Fruit fly (Drosophila melanogaster) whole organism, embryonic: ENCODE results near the gene CG6048.

Source experiments
- Aef1 ChIP-seq: fragments of 200-800 bp; sonication (Bioruptor generic); IDR thresholded peaks from 3 replicates; pipeline ENCODE4 v1.3.6; 2022; ENCODE audit warnings: missing biosample characterization, missing genetic modification characterization
- Blimp-1 ChIP-seq: fragments of 200-800 bp; sonication (Bioruptor generic); optimal IDR thresholded peaks from 3 replicates; lab custom pipeline; 2018; ENCODE audit warnings: missing biosample characterization, missing genetic modification characterization, mild to moderate bottlenecking, moderate library complexity, missing genetic modification reagents
- BtbVII ChIP-seq: fragments of 200-800 bp; sonication (Bioruptor generic); optimal IDR thresholded peaks from 3 replicates; lab custom pipeline; 2017; ENCODE audit warnings: missing biosample characterization, mild to moderate bottlenecking, missing genetic modification characterization
- CG10462 ChIP-seq: fragments of 200-800 bp; sonication (Bioruptor generic); optimal IDR thresholded peaks from 2 replicates; lab custom pipeline; 2016; ENCODE audit warnings: missing biosample characterization, missing genetic modification characterization
- CG11695 ChIP-seq: fragments of 200-800 bp; sonication (Bioruptor generic); IDR thresholded peaks from 3 replicates; pipeline ENCODE4 v1.3.6; 2022; ENCODE audit warnings: missing biosample characterization, missing genetic modification characterization
- CG12071 ChIP-seq: fragments of 200-800 bp; sonication (Bioruptor generic); optimal IDR thresholded peaks from 3 replicates; lab custom pipeline; 2018; ENCODE audit warnings: missing biosample characterization, mild to moderate bottlenecking, missing genetic modification characterization
- CG13123 ChIP-seq: fragments of 200-800 bp; sonication (Bioruptor generic); optimal IDR thresholded peaks from 2 replicates; lab custom pipeline; 2016; ENCODE audit warnings: missing biosample characterization, missing genetic modification characterization
- CG13775 ChIP-seq: fragments of 200-800 bp; sonication (Bioruptor generic); optimal IDR thresholded peaks from 3 replicates; lab custom pipeline; 2017; ENCODE audit warnings: missing biosample characterization, mild to moderate bottlenecking, missing genetic modification characterization
- CG17328 ChIP-seq: fragments of 200-800 bp; sonication (Bioruptor generic); IDR thresholded peaks from 2 replicates; pipeline ENCODE4 v1.3.6; 2022; ENCODE audit warnings: missing biosample characterization, missing genetic modification characterization
- CG18764 ChIP-seq: fragments of 200-800 bp; sonication (Bioruptor generic); optimal IDR thresholded peaks from 3 replicates; lab custom pipeline; 2016; ENCODE audit warnings: missing biosample characterization, missing genetic modification characterization
- CG2116 ChIP-seq: fragments of 200-800 bp; sonication (Bioruptor generic); optimal IDR thresholded peaks from 3 replicates; lab custom pipeline; 2018; ENCODE audit warnings: missing biosample characterization, mild to moderate bottlenecking, missing genetic modification characterization
- CG3163 ChIP-seq: fragments of 200-800 bp; sonication (Bioruptor generic); optimal IDR thresholded peaks from 3 replicates; lab custom pipeline; 2016; ENCODE audit warnings: missing biosample characterization, missing genetic modification characterization
- CG34376 ChIP-seq: fragments of 200-800 bp; sonication (Bioruptor generic); optimal IDR thresholded peaks from 2 replicates; lab custom pipeline; 2018; ENCODE audit warnings: missing biosample characterization, mild to moderate bottlenecking, missing genetic modification characterization
- CG4404 ChIP-seq: fragments of 200-800 bp; sonication (Bioruptor generic); IDR thresholded peaks from 2 replicates; pipeline ENCODE4 v1.3.6; 2022; ENCODE audit warnings: missing biosample characterization, missing genetic modification characterization
- CG6683 ChIP-seq: fragments of 200-800 bp; sonication (Bioruptor generic); optimal IDR thresholded peaks from 2 replicates; lab custom pipeline; 2017; ENCODE audit warnings: missing biosample characterization, mild to moderate bottlenecking, missing genetic modification characterization, missing genetic modification reagents
- CG6854 ChIP-seq: fragments of 200-800 bp; sonication (Bioruptor generic); optimal IDR thresholded peaks from 3 replicates; lab custom pipeline; 2017; ENCODE audit warnings: missing biosample characterization, mild to moderate bottlenecking, missing genetic modification characterization
- CG7372 ChIP-seq: fragments of 200-800 bp; sonication (Bioruptor generic); IDR thresholded peaks from 2 replicates; pipeline ENCODE4 v1.3.6; 2022; ENCODE audit warnings: missing biosample characterization, missing genetic modification characterization
- CG7745 ChIP-seq: fragments of 200-800 bp; sonication (Bioruptor generic); optimal IDR thresholded peaks from 2 replicates; lab custom pipeline; 2018; ENCODE audit warnings: missing biosample characterization, mild to moderate bottlenecking, missing genetic modification characterization, moderate library complexity
- CG7839 ChIP-seq: fragments of 200-800 bp; sonication (Bioruptor generic); optimal IDR thresholded peaks from 3 replicates; lab custom pipeline; 2018; ENCODE audit warnings: missing biosample characterization, mild to moderate bottlenecking, missing genetic modification characterization, moderate library complexity
- CG8388 ChIP-seq: fragments of 200-800 bp; sonication (Bioruptor generic); optimal IDR thresholded peaks from 2 replicates; lab custom pipeline; 2019; ENCODE audit warnings: missing biosample characterization, mild to moderate bottlenecking, missing genetic modification characterization, moderate library complexity
- CG9437 ChIP-seq: fragments of 200-800 bp; sonication (Bioruptor generic); optimal IDR thresholded peaks from 2 replicates; lab custom pipeline; 2018; ENCODE audit warnings: missing biosample characterization, mild to moderate bottlenecking, missing genetic modification characterization
- E2f1 ChIP-seq: fragments of 200-800 bp; sonication (Bioruptor generic); IDR thresholded peaks from 2 replicates; pipeline ENCODE4 v1.3.6; 2022; ENCODE audit warnings: missing biosample characterization, missing genetic modification characterization
- ERR ChIP-seq: fragments of 200-800 bp; sonication (Bioruptor generic); optimal IDR thresholded peaks from 2 replicates; lab custom pipeline; 2016; ENCODE audit warnings: missing biosample characterization, missing genetic modification characterization
- H15 ChIP-seq: fragments of 200-800 bp; sonication (Bioruptor generic); IDR thresholded peaks from 3 replicates; pipeline ENCODE4 v1.3.6; 2022; ENCODE audit warnings: missing biosample characterization, missing genetic modification characterization
- Hr3 ChIP-seq: fragments of 200-800 bp; sonication (Bioruptor generic); optimal IDR thresholded peaks from 3 replicates; lab custom pipeline; 2016; ENCODE audit warnings: missing biosample characterization, missing genetic modification characterization
- Lpt ChIP-seq: fragments of >200 bp; optimal IDR thresholded peaks from 2 replicates; lab custom pipeline; 2018; ENCODE audit warnings: missing biosample characterization, missing genetic modification characterization
- MTF-1 ChIP-seq: fragments of 200-800 bp; sonication (Bioruptor generic); optimal IDR thresholded peaks from 2 replicates; lab custom pipeline; 2018; ENCODE audit warnings: missing biosample characterization, mild to moderate bottlenecking, missing genetic modification characterization, borderline replicate concordance
- Max ChIP-seq: fragments of 200-800 bp; sonication (Bioruptor generic); optimal IDR thresholded peaks from 2 replicates; lab custom pipeline; 2016; ENCODE audit warnings: missing biosample characterization, mild to moderate bottlenecking, missing genetic modification characterization
- Med ChIP-seq: fragments of 200-800 bp; sonication (Bioruptor generic); peaks from one replicate; lab custom pipeline; 2016; ENCODE audit warnings: missing biosample characterization, missing genetic modification characterization, mild to moderate bottlenecking, inconsistent platforms, moderate library complexity
- PHDP ChIP-seq: fragments of 200-800 bp; sonication (Bioruptor generic); optimal IDR thresholded peaks from 3 replicates; lab custom pipeline; 2018; ENCODE audit warnings: missing biosample characterization, mild to moderate bottlenecking, missing genetic modification characterization, moderate library complexity
- Sox102F ChIP-seq: fragments of 200-800 bp; sonication (Bioruptor generic); optimal IDR thresholded peaks from 2 replicates; lab custom pipeline; 2018; ENCODE audit warnings: missing biosample characterization, mild to moderate bottlenecking, missing genetic modification characterization, moderate library complexity
- Spps ChIP-seq: fragments of 200-800 bp; sonication (Bioruptor generic); optimal IDR thresholded peaks from 2 replicates; lab custom pipeline; 2018; ENCODE audit warnings: missing biosample characterization, mild to moderate bottlenecking, missing genetic modification characterization
- Tbp ChIP-seq: fragments of >200 bp; optimal IDR thresholded peaks from 2 replicates; lab custom pipeline; 2018; ENCODE audit warnings: missing biosample characterization, missing genetic modification characterization
- bbx ChIP-seq: fragments of 200-800 bp; sonication (Bioruptor generic); IDR thresholded peaks from 2 replicates; pipeline ENCODE4 v1.3.6; 2022; ENCODE audit warnings: missing biosample characterization, missing genetic modification characterization; ENCODE audit not compliant: partially characterized antibody
- chm ChIP-seq: fragments of 200-800 bp; sonication (Bioruptor generic); IDR thresholded peaks from 2 replicates; pipeline ENCODE4 v1.3.6; 2022; ENCODE audit warnings: missing biosample characterization, missing genetic modification characterization
- dmrt99B ChIP-seq: fragments of 200-800 bp; sonication (Bioruptor generic); optimal IDR thresholded peaks from 2 replicates; lab custom pipeline; 2018; ENCODE audit warnings: missing biosample characterization, mild to moderate bottlenecking, missing genetic modification characterization, moderate library complexity
- en ChIP-seq: fragments of 200-800 bp; sonication (Bioruptor generic); optimal IDR thresholded peaks from 2 replicates; lab custom pipeline; 2016; ENCODE audit warnings: missing biosample characterization, missing genetic modification characterization
- eve ChIP-seq, 2 experiments: fragments of >200 bp; optimal IDR thresholded peaks; 2 replicates each; lab custom pipeline; 2017; ENCODE audit warnings: missing biosample characterization in 2 of 2, missing genetic modification characterization in 2 of 2
- exex ChIP-seq: fragments of 200-800 bp; sonication (Bioruptor generic); optimal IDR thresholded peaks from 4 replicates; lab custom pipeline; 2018; ENCODE audit warnings: missing biosample characterization, mild to moderate bottlenecking, missing genetic modification characterization, moderate library complexity
- hkb ChIP-seq, 2 experiments: fragments of 200-800 bp in 1 of 2; fragments of >200 bp in 1 of 2; sonication (Bioruptor generic) in 1 of 2; IDR thresholded peaks in 1 of 2; optimal IDR thresholded peaks in 1 of 2; 2 replicates each; pipeline versions ENCODE4 v1.3.6 to Lab custom; 2017 to 2022; ENCODE audit warnings: missing biosample characterization in 1 of 2, missing genetic modification characterization in 1 of 2
- onecut ChIP-seq: fragments of 200-800 bp; sonication (Bioruptor generic); IDR thresholded peaks from 2 replicates; pipeline ENCODE4 v1.3.6; 2022; ENCODE audit warnings: missing biosample characterization, missing genetic modification characterization
- pho ChIP-seq: fragments of 200-800 bp; sonication (Bioruptor generic); optimal IDR thresholded peaks from 2 replicates; lab custom pipeline; 2016; ENCODE audit warnings: missing biosample characterization, missing genetic modification characterization
- pnt ChIP-seq: fragments of 200-800 bp; sonication (Bioruptor generic); optimal IDR thresholded peaks from 3 replicates; lab custom pipeline; 2016; ENCODE audit warnings: missing biosample characterization, missing genetic modification characterization
- pzg ChIP-seq: fragments of 200-800 bp; sonication (Bioruptor generic); optimal IDR thresholded peaks from 3 replicates; lab custom pipeline; 2018; ENCODE audit warnings: missing biosample characterization, mild to moderate bottlenecking, missing genetic modification characterization, moderate library complexity
- ro ChIP-seq: fragments of 200-800 bp; sonication (Bioruptor generic); IDR thresholded peaks from 2 replicates; pipeline ENCODE4 v1.3.6; 2022; ENCODE audit warnings: missing biosample characterization, missing genetic modification characterization
- scrt ChIP-seq: fragments of 200-800 bp; sonication (Bioruptor generic); optimal IDR thresholded peaks from 2 replicates; lab custom pipeline; 2018; ENCODE audit warnings: missing biosample characterization, mild to moderate bottlenecking, missing genetic modification characterization, moderate library complexity
- sqz ChIP-seq: fragments of 200-800 bp; sonication (Bioruptor generic); optimal IDR thresholded peaks from 3 replicates; lab custom pipeline; 2018; ENCODE audit warnings: missing biosample characterization, mild to moderate bottlenecking, missing genetic modification characterization
- tll ChIP-seq, 2 experiments: fragments of 200-800 bp in 1 of 2; fragments of >200 bp in 1 of 2; sonication (Bioruptor generic) in 1 of 2; optimal IDR thresholded peaks; 2 replicates each; lab custom pipeline; 2017 to 2019; ENCODE audit warnings: missing biosample characterization in 2 of 2, missing genetic modification characterization in 2 of 2, mild to moderate bottlenecking in 1 of 2, moderate library complexity in 1 of 2
- twi ChIP-seq: fragments of 200-800 bp; optimal IDR thresholded peaks from 2 replicates; lab custom pipeline; 2019; ENCODE audit warnings: missing biosample characterization, mild to moderate bottlenecking, missing genetic modification characterization, moderate library complexity
- yki ChIP-seq: fragments of >200 bp; optimal IDR thresholded peaks from 3 replicates; lab custom pipeline; 2018
- zf30C ChIP-seq: fragments of 200-800 bp; sonication (Bioruptor generic); optimal IDR thresholded peaks from 3 replicates; lab custom pipeline; 2018; ENCODE audit warnings: missing biosample characterization, mild to moderate bottlenecking, missing genetic modification characterization

CG6048 gene

dm6 chrX:5995951-5996350 lies 43.6 kb downstream of the CG6048 start (continued):
- TF ChIP-seq PHDP (tag; lab: Kevin White, UChicago) (no peak), ro (GFP tag; lab: Robert Waterston, UW) (no peak), CG7372 (no peak), Sox102F (GFP tag; lab: Kevin White, UChicago) (peak; percentile 51), CG4404 (peak; percentile 45; the same call in 1 of the 2 replicates), dmrt99B (tag; lab: Kevin White, UChicago) (peak; percentile 34), BtbVII (no peak), Spps (no peak), CG6683 (GFP tag; lab: Kevin White, UChicago) (no peak), CG2116 (GFP tag; lab: Kevin White, UChicago) (no peak), CG18764 (no peak), CG13123 (GFP tag; lab: Kevin White, UChicago) (no peak), H15 (GFP tag; lab: Robert Waterston, UW) (no peak), pho (GFP tag; lab: Kevin White, UChicago) (no peak), onecut (GFP tag; lab: Robert Waterston, UW) (no peak), CG13775 (GFP tag; lab: Kevin White, UChicago) (peak; percentile 27), Tbp (GFP tag; lab: Kevin White, UChicago) (no peak), ERR (GFP tag; lab: Kevin White, UChicago) (no peak), exex (tag; lab: Kevin White, UChicago) (no peak), CG11695 (GFP tag; lab: Robert Waterston, UW) (0 out of 3 replicates have a peak, but pooled peaks have one; percentile 30), CG17328 (peak; percentile 61; the same call in 1 of the 2 replicates), twi (tag; lab: Kevin White, UChicago) (no peak), pzg (no peak), Hr3 (peak; percentile 28), Aef1 (no peak), chm (no peak), CG7745 (no peak), CG3163 (GFP tag; lab: Kevin White, UChicago) (no peak), pnt (GFP tag; lab: Kevin White, UChicago) (no peak), en (GFP tag; lab: Kevin White, UChicago) (no peak), CG6854 (GFP tag; lab: Kevin White, UChicago) (no peak), CG12071 (GFP tag; lab: Kevin White, UChicago) (no peak), tll (GFP tag; optimal IDR thresholded peaks at IDR 0.05; lab: Kevin White, UChicago) (no peak), scrt (no peak), CG10462 (GFP tag; lab: Kevin White, UChicago) (no peak), Max (no peak), MTF-1 (GFP tag; lab: Kevin White, UChicago) (no peak), CG34376 (no peak), CG9437 (GFP tag; lab: Kevin White, UChicago) (no peak), Med (no peak), zf30C (GFP tag; lab: Kevin White, UChicago) (no peak), CG8388 (GFP tag; lab: Kevin White, UChicago) (peak; percentile 31), yki (lab: Kevin White, UChicago) (no peak), eve (GFP tag; optimal IDR thresholded peaks at IDR 0.05; lab: Kevin White, UChicago) (no peak), bbx (GFP tag; lab: Robert Waterston, UW) (no peak), CG7839 (peak; percentile 17), Lpt (GFP tag; lab: Kevin White, UChicago) (no peak), Blimp-1 (peak; percentile 49), E2f1 (GFP tag; lab: Robert Waterston, UW) (no peak), hkb (optimal IDR thresholded peaks at IDR 0.05; lab: Kevin White, UChicago) (no peak), hkb (GFP tag; IDR thresholded peaks at IDR 0.05; lab: Robert Waterston, UW) (peak; percentile 63), sqz (GFP tag; lab: Kevin White, UChicago) (no peak)
